Worm (Caenorhabditis elegans): ENCODE measurements around the gene B0035.3.

Gene B0035.3

DNA sequence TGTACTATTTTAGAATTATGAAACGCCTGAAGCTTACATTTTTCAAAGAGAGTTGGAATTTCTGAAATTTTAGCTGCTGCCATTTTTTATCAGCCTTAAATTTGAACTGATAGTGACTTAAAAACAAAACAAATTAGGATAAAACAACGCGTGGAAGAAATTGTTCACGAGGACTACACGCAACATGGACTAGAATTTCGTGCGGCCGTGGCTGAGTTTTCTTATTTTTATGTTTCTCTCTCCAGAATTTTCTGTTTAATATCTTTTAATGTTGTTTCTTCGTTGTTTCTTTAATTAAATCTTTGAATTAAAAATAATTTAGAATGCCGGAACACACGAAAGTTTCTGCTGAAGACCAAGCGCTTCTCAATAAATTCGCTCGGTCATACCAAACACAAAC is at the start of gene B0035.3, which contains the start of the genes B0035.22 and pfd-4:
B0035.3 (minus strand) TSS at position 114 of the 400 bp plus-strand sequence.
B0035.22 (plus strand) TSS at position 269 of the 400 bp plus-strand sequence.
pfd-4 (plus strand) TSS at position 323 of the 400 bp plus-strand sequence.
- TF ChIP-seq unc-130 (GFP tag; optimal IDR thresholded peaks at IDR 0.05): peak; percentile 74
- peak; percentile 23; the same call in 1 of the 2 replicates for TF ChIP-seq dmd-6 (GFP tag; IDR thresholded peaks at IDR 0.05)
- TF ChIP-seq mes-2 (tag; optimal IDR thresholded peaks at IDR 0.05; ENCODE audit: poor library complexity, severe bottlenecking): peak; percentile 97
- no peak for TF ChIP-seq F37D6.2 (tag; optimal IDR thresholded peaks at IDR 0.05)
- TF ChIP-seq daf-16 (GFP tag; optimal IDR thresholded peaks at IDR 0.05): no peak
- peak; percentile 62 for TF ChIP-seq daf-16 (tag; optimal IDR thresholded peaks at IDR 0.05)
- peak in 1 of 2 experiments; percentile 80 for TF ChIP-seq lsy-2 (tag; optimal IDR thresholded peaks at IDR 0.05)
- TF ChIP-seq dpl-1 (GFP tag; optimal IDR thresholded peaks at IDR 0.05): peak; percentile 59
- TF ChIP-seq set-16 (GFP tag; IDR thresholded peaks at IDR 0.05): no peak
- TF ChIP-seq lin-38 (GFP tag; IDR thresholded peaks at IDR 0.05): peak; percentile 43
- TF ChIP-seq sdz-12 (GFP tag; optimal IDR thresholded peaks at IDR 0.05): no peak
- TF ChIP-seq hif-1 (tag; optimal IDR thresholded peaks at IDR 0.05): peak in 1 of 2 experiments; percentile 72
- peak; percentile 63 for TF ChIP-seq dve-1 (tag; optimal IDR thresholded peaks at IDR 0.05; ENCODE audit: insufficient read depth)
- TF ChIP-seq daf-8 (GFP tag; IDR thresholded peaks at IDR 0.05): no peak
- TF ChIP-seq mep-1 (tag; optimal IDR thresholded peaks at IDR 0.05): peak; percentile 46
- peak; percentile 29 for TF ChIP-seq rbr-2 (tag; optimal IDR thresholded peaks at IDR 0.05)
- TF ChIP-seq madf-9 (GFP tag; conservative IDR thresholded peaks at IDR 0.05): no peak
- TF ChIP-seq hlh-30 (tag; optimal IDR thresholded peaks at IDR 0.05; ENCODE audit: insufficient read depth): peak; percentile 32

DNA sequence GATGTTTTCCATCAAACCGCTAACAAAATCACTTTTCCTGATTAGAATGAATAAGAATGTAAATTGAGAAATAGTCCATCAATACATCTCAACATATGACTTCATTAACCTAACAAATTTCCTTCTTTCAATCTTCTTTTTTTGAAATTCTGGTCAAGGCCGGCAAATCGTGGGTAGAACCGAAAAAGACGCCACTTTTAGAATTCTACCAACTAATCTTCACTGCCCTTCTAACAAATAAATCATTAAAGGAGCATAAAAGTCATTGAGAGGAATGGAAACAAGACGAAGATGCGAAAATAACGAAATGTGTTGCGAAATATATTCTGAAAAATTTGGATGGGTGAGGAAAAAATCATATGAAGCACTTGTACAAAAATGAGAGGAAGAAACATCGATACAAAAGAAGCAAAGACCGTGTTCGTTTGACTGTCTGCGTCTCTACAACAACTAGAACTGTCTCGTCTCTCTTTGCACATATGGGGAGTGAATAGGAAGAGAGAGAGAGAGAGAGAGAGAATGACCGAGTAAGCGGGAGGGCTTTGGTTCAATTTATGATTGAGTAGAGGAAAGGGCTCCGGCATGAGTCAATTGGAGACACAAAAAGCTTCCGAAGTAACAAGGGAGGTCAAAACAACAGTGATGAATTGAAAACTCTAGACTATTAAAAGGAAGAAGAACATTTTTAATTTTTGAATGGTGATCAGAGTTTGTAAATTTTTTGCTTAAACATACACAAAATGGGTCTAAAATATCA is 49.2 kb upstream of the B0035.3 start:
- TF ChIP-seq nhr-41 (GFP tag; IDR thresholded peaks at IDR 0.05) (no peak), mes-2 (tag; optimal IDR thresholded peaks at IDR 0.05; ENCODE audit: poor library complexity, severe bottlenecking) (peak; percentile 31), F49E8.2 (tag; optimal IDR thresholded peaks at IDR 0.05; ENCODE audit: borderline replicate concordance) (no peak), nhr-111 (GFP tag; optimal IDR thresholded peaks at IDR 0.05) (no peak), ceh-62 (tag; optimal IDR thresholded peaks at IDR 0.05) (no peak), ama-1 (optimal IDR thresholded peaks at IDR 0.05) (no peak), dmd-9 (GFP tag; IDR thresholded peaks at IDR 0.05) (no peak), lin-39 (tag; optimal IDR thresholded peaks at IDR 0.05) (no peak), pqm-1 (tag; optimal IDR thresholded peaks at IDR 0.05) (no peak), hmg-1.1 (GFP tag; IDR thresholded peaks at IDR 0.05) (peak; percentile 76), nhr-10 (tag; optimal IDR thresholded peaks at IDR 0.05) (no peak), lin-1 (GFP tag; IDR thresholded peaks at IDR 0.05) (no peak), daf-8 (GFP tag; IDR thresholded peaks at IDR 0.05) (no peak), ceh-32 (tag; optimal IDR thresholded peaks at IDR 0.05; ENCODE audit: poor library complexity) (no peak), cey-2 (tag; optimal IDR thresholded peaks at IDR 0.05; ENCODE audit: borderline replicate concordance, insufficient read depth) (no peak), spr-1 (tag; optimal IDR thresholded peaks at IDR 0.05) (no peak), F26F4.8 (GFP tag; conservative IDR thresholded peaks at IDR 0.05) (no peak), daf-16 (GFP tag; optimal IDR thresholded peaks at IDR 0.05) (no peak), daf-16 (tag; optimal IDR thresholded peaks at IDR 0.05) (peak; percentile 42), egl-43 (GFP tag; IDR thresholded peaks at IDR 0.05) (no peak), dmd-6 (GFP tag; IDR thresholded peaks at IDR 0.05) (no peak), lsy-2 (tag; optimal IDR thresholded peaks at IDR 0.05) (peak in 1 of 2 experiments; percentile 38), mep-1 (tag; optimal IDR thresholded peaks at IDR 0.05) (peak; percentile 40), nhr-237 (tag; optimal IDR thresholded peaks at IDR 0.05) (no peak), nhr-28 (tag; optimal IDR thresholded peaks at IDR 0.05) (no peak), aha-1 (tag) (peak; percentile 53), ces-1 (GFP tag; optimal IDR thresholded peaks at IDR 0.05) (no peak), dpl-1 (GFP tag; optimal IDR thresholded peaks at IDR 0.05) (no peak), unc-62 (GFP tag; optimal IDR thresholded peaks at IDR 0.05 in 1 of 2) (peak in 1 of 2 experiments; percentile 61), unc-62 (tag; optimal IDR thresholded peaks at IDR 0.05) (no peak), F44E2.7 (GFP tag; IDR thresholded peaks at IDR 0.05) (no peak), daf-19 (GFP tag; conservative IDR thresholded peaks at IDR 0.05) (no peak), lin-13 (GFP tag; optimal IDR thresholded peaks at IDR 0.05) (no peak), nhr-6 (tag; optimal IDR thresholded peaks at IDR 0.05) (no peak), lin-29 (GFP tag; IDR thresholded peaks at IDR 0.05) (no peak), hlh-30 (tag; optimal IDR thresholded peaks at IDR 0.05; ENCODE audit: insufficient read depth) (no peak), zip-11 (GFP tag; IDR thresholded peaks at IDR 0.05) (no peak)
